Fruit fly (Drosophila melanogaster) whole organism, embryonic: ENCODE data around the gene CG5861.

ENCODE experiments used
- Awh ChIP-seq: fragments of 200-800 bp; sonication (Bioruptor generic); IDR thresholded peaks from 2 replicates; pipeline ENCODE4, ENCODE4 v1.3.6; 2022; ENCODE audit warnings: missing biosample characterization, missing genetic modification characterization
- BEAF-32 ChIP-seq: fragments of 200-800 bp; sonication (Bioruptor generic); optimal IDR thresholded peaks from 3 replicates; lab custom pipeline; 2017; ENCODE audit warnings: missing biosample characterization, missing genetic modification characterization, mild to moderate bottlenecking, moderate library complexity, missing genetic modification reagents
- CG10274 ChIP-seq: fragments of 200-800 bp; sonication (Bioruptor generic); optimal IDR thresholded peaks from 3 replicates; lab custom pipeline; 2017; ENCODE audit warnings: missing biosample characterization, mild to moderate bottlenecking, missing genetic modification characterization
- CG10366 ChIP-seq: fragments of 200-800 bp; sonication (Bioruptor generic); IDR thresholded peaks from 2 replicates; pipeline ENCODE4 v1.3.6; 2022; ENCODE audit warnings: missing biosample characterization, missing genetic modification characterization
- CG10462 ChIP-seq: fragments of 200-800 bp; sonication (Bioruptor generic); optimal IDR thresholded peaks from 2 replicates; lab custom pipeline; 2016; ENCODE audit warnings: missing biosample characterization, missing genetic modification characterization
- CG10654 ChIP-seq: fragments of 200-800 bp; sonication (Bioruptor generic); optimal IDR thresholded peaks from 2 replicates; lab custom pipeline; 2016; ENCODE audit warnings: missing biosample characterization, missing genetic modification characterization
- CG11696 ChIP-seq: fragments of 200-800 bp; sonication (Bioruptor generic); IDR thresholded peaks from 2 replicates; pipeline ENCODE4 v1.3.6; 2022; ENCODE audit warnings: missing biosample characterization, missing genetic modification characterization
- CG12155 ChIP-seq: fragments of 200-800 bp; sonication (Bioruptor generic); optimal IDR thresholded peaks from 3 replicates; lab custom pipeline; 2016; ENCODE audit warnings: missing biosample characterization, missing genetic modification characterization
- CG12236 ChIP-seq: fragments of 200-800 bp; sonication (Bioruptor generic); optimal IDR thresholded peaks from 2 replicates; lab custom pipeline; 2016; ENCODE audit warnings: missing biosample characterization, missing genetic modification characterization
- CG13424 ChIP-seq: fragments of 200-800 bp; sonication (Bioruptor generic); optimal IDR thresholded peaks from 2 replicates; lab custom pipeline; 2019; ENCODE audit warnings: missing biosample characterization, mild to moderate bottlenecking, missing genetic modification characterization, moderate library complexity
- CG15514 ChIP-seq: fragments of 200-800 bp; sonication (Bioruptor generic); optimal IDR thresholded peaks from 3 replicates; lab custom pipeline; 2017; ENCODE audit warnings: missing biosample characterization, missing genetic modification characterization, mild to moderate bottlenecking, moderate library complexity, missing genetic modification reagents
- CG15601 ChIP-seq: fragments of 200-800 bp; sonication (Bioruptor generic); optimal IDR thresholded peaks from 3 replicates; lab custom pipeline; 2019; ENCODE audit warnings: missing biosample characterization, mild to moderate bottlenecking, missing genetic modification characterization, moderate library complexity
- CG17912 ChIP-seq: fragments of 200-800 bp; sonication (Bioruptor generic); optimal IDR thresholded peaks from 2 replicates; lab custom pipeline; 2018; ENCODE audit warnings: missing biosample characterization, mild to moderate bottlenecking, missing genetic modification characterization
- CG18011 ChIP-seq: fragments of 200-800 bp; sonication (Bioruptor generic); optimal IDR thresholded peaks from 2 replicates; lab custom pipeline; 2017; ENCODE audit warnings: missing biosample characterization, missing genetic modification characterization, mild to moderate bottlenecking, moderate library complexity, missing genotype
- CG18262 ChIP-seq: fragments of 200-800 bp; optimal IDR thresholded peaks from 3 replicates; lab custom pipeline; 2019; ENCODE audit warnings: missing biosample characterization, mild to moderate bottlenecking, missing genetic modification characterization, moderate library complexity
- CG18476 ChIP-seq: fragments of 200-800 bp; sonication (Bioruptor generic); optimal IDR thresholded peaks from 2 replicates; lab custom pipeline; 2016; ENCODE audit warnings: missing biosample characterization, mild to moderate bottlenecking, missing genetic modification characterization
- CG2120 ChIP-seq: fragments of 200-800 bp; sonication (Bioruptor generic); optimal IDR thresholded peaks from 3 replicates; lab custom pipeline; 2016; ENCODE audit warnings: missing biosample characterization, missing genetic modification characterization
- CG2129 ChIP-seq: fragments of 200-800 bp; sonication (Bioruptor generic); IDR thresholded peaks from 2 replicates; pipeline ENCODE4 v1.3.6; 2022; ENCODE audit warnings: missing biosample characterization, missing genetic modification characterization; ENCODE audit not compliant: partially characterized antibody
- CG2678 ChIP-seq: fragments of 200-800 bp; sonication (Bioruptor generic); optimal IDR thresholded peaks from 3 replicates; lab custom pipeline; 2019; ENCODE audit warnings: missing biosample characterization, mild to moderate bottlenecking, missing genetic modification characterization, moderate library complexity
- CG31441 ChIP-seq: fragments of 200-800 bp; sonication (Bioruptor generic); IDR thresholded peaks from 2 replicates; pipeline ENCODE4 v1.3.6; 2022; ENCODE audit warnings: missing biosample characterization, missing genetic modification characterization
- CG4424 ChIP-seq: fragments of 200-800 bp; sonication (Bioruptor generic); optimal IDR thresholded peaks from 3 replicates; lab custom pipeline; 2016; ENCODE audit warnings: missing biosample characterization, missing genetic modification characterization
- CG6765 ChIP-seq: fragments of 200-800 bp; sonication (Bioruptor generic); optimal IDR thresholded peaks from 3 replicates; lab custom pipeline; 2017; ENCODE audit warnings: missing biosample characterization, mild to moderate bottlenecking, missing genetic modification characterization
- CG8359 ChIP-seq: fragments of 200-800 bp; sonication (Bioruptor generic); optimal IDR thresholded peaks from 2 replicates; lab custom pipeline; 2017; ENCODE audit warnings: missing biosample characterization, mild to moderate bottlenecking, missing genetic modification characterization, borderline replicate concordance
- CG9727 ChIP-seq: fragments of 200-800 bp; sonication (Bioruptor generic); optimal IDR thresholded peaks from 3 replicates; lab custom pipeline; 2017; ENCODE audit warnings: missing biosample characterization, mild to moderate bottlenecking, missing genetic modification characterization
- Dbx ChIP-seq: fragments of 200-800 bp; sonication (Bioruptor generic); IDR thresholded peaks from 3 replicates; pipeline ENCODE4 v1.3.6; 2022; ENCODE audit warnings: missing biosample characterization, missing genetic modification characterization
- E2f2 ChIP-seq: fragments of 200-800 bp; sonication (Bioruptor generic); IDR thresholded peaks from 2 replicates; pipeline ENCODE4 v1.3.6; 2022; ENCODE audit warnings: missing biosample characterization, missing genetic modification characterization
- Lhr ChIP-seq: fragments of 200-800 bp; sonication (Bioruptor generic); optimal IDR thresholded peaks from 3 replicates; lab custom pipeline; 2017; ENCODE audit warnings: mild to moderate bottlenecking, missing biosample characterization, missing genetic modification reagents, missing genetic modification characterization
- Sin3A ChIP-seq: fragments of >200 bp; optimal IDR thresholded peaks from 2 replicates; lab custom pipeline; 2018
- bab2 ChIP-seq: fragments of 200-800 bp; sonication (Bioruptor generic); optimal IDR thresholded peaks from 2 replicates; lab custom pipeline; 2016; ENCODE audit warnings: missing biosample characterization, missing genetic modification characterization
- chn ChIP-seq: fragments of 200-800 bp; sonication (Bioruptor generic); optimal IDR thresholded peaks from 2 replicates; lab custom pipeline; 2016; ENCODE audit warnings: missing biosample characterization, missing genetic modification characterization
- dmrt11E ChIP-seq: fragments of 200-800 bp; sonication (Bioruptor generic); optimal IDR thresholded peaks from 3 replicates; lab custom pipeline; 2018; ENCODE audit warnings: missing biosample characterization, mild to moderate bottlenecking, missing genetic modification characterization, moderate library complexity
- emc ChIP-seq: fragments of 200-800 bp; sonication (Bioruptor generic); optimal IDR thresholded peaks from 2 replicates; lab custom pipeline; 2016; ENCODE audit warnings: missing biosample characterization, missing genetic modification characterization
- ems ChIP-seq: fragments of 200-800 bp; sonication (Bioruptor generic); optimal IDR thresholded peaks from 3 replicates; lab custom pipeline; 2016; ENCODE audit warnings: missing biosample characterization, missing genetic modification characterization
- fd3F ChIP-seq: fragments of 200-800 bp; sonication (Bioruptor generic); optimal IDR thresholded peaks from 2 replicates; lab custom pipeline; 2018; ENCODE audit warnings: missing biosample characterization, mild to moderate bottlenecking, missing genetic modification characterization, moderate library complexity
- grn ChIP-seq: fragments of 200-800 bp; sonication (Bioruptor generic); optimal IDR thresholded peaks from 3 replicates; lab custom pipeline; 2017; ENCODE audit warnings: missing biosample characterization, missing genetic modification characterization
- gro ChIP-seq: fragments of 200-800 bp; sonication (Bioruptor generic); optimal IDR thresholded peaks from 2 replicates; lab custom pipeline; 2016; ENCODE audit warnings: missing biosample characterization, missing genetic modification characterization
- jing ChIP-seq: fragments of 200-800 bp; sonication (Bioruptor generic); optimal IDR thresholded peaks from 2 replicates; lab custom pipeline; 2018; ENCODE audit warnings: missing biosample characterization, mild to moderate bottlenecking, missing genetic modification characterization
- kay ChIP-seq: fragments of 200-800 bp; sonication (Bioruptor generic); optimal IDR thresholded peaks from 2 replicates; lab custom pipeline; 2016; ENCODE audit warnings: missing biosample characterization, missing genetic modification characterization
- knrl ChIP-seq: fragments of 200-800 bp; sonication (Bioruptor generic); IDR thresholded peaks from 3 replicates; pipeline ENCODE4 v1.3.6; 2022; ENCODE audit warnings: missing biosample characterization, missing genetic modification characterization; ENCODE audit not compliant: partially characterized antibody
- luna ChIP-seq: fragments of 200-800 bp; sonication (Bioruptor generic); optimal IDR thresholded peaks from 2 replicates; lab custom pipeline; 2016; ENCODE audit warnings: missing biosample characterization, missing genetic modification characterization
- ro ChIP-seq: fragments of 200-800 bp; sonication (Bioruptor generic); IDR thresholded peaks from 2 replicates; pipeline ENCODE4 v1.3.6; 2022; ENCODE audit warnings: missing biosample characterization, missing genetic modification characterization
- sc ChIP-seq, 3 experiments: fragments of >200 bp in 2 of 3; fragments of 200-800 bp in 1 of 3; sonication (Bioruptor generic) in 1 of 3; optimal IDR thresholded peaks; 2 replicates in 2 of 3; 3 replicates in 1 of 3; lab custom pipeline; 2017; ENCODE audit warnings: mild to moderate bottlenecking in 1 of 3, missing biosample characterization in 1 of 3, missing genetic modification characterization in 1 of 3, missing genetic modification reagents in 1 of 3
- sr ChIP-seq: fragments of 200-800 bp; sonication (Bioruptor generic); IDR thresholded peaks from 3 replicates; pipeline ENCODE4 v1.3.6; 2022; ENCODE audit warnings: missing biosample characterization, missing genetic modification characterization
- stc ChIP-seq: fragments of 200-800 bp; sonication (Bioruptor generic); IDR thresholded peaks from 2 replicates; pipeline ENCODE4 v1.3.6; 2022; ENCODE audit warnings: missing biosample characterization, missing genetic modification characterization
- sug ChIP-seq: fragments of 200-800 bp; optimal IDR thresholded peaks from 2 replicates; lab custom pipeline; 2019; ENCODE audit warnings: missing biosample characterization, mild to moderate bottlenecking, missing genetic modification characterization, moderate library complexity
- trem ChIP-seq: fragments of 200-800 bp; optimal IDR thresholded peaks from 3 replicates; lab custom pipeline; 2019; ENCODE audit warnings: missing biosample characterization, mild to moderate bottlenecking, missing genetic modification characterization, moderate library complexity
- ttk ChIP-seq: fragments of 200-800 bp; sonication (Bioruptor generic); IDR thresholded peaks from 2 replicates; pipeline ENCODE4 v2.1.2; 2022; ENCODE audit warnings: missing biosample characterization, missing genetic modification characterization
- unpg ChIP-seq: fragments of 200-800 bp; sonication (Bioruptor generic); optimal IDR thresholded peaks from 3 replicates; lab custom pipeline; 2018; ENCODE audit warnings: missing biosample characterization, mild to moderate bottlenecking, missing genetic modification characterization, moderate library complexity
- wek ChIP-seq: fragments of 200-800 bp; sonication (Bioruptor generic); optimal IDR thresholded peaks from 3 replicates; lab custom pipeline; 2018; ENCODE audit warnings: missing biosample characterization, mild to moderate bottlenecking, missing genetic modification characterization, moderate library complexity
- yki ChIP-seq: fragments of >200 bp; optimal IDR thresholded peaks from 3 replicates; lab custom pipeline; 2018

CG5861 gene

DNA sequence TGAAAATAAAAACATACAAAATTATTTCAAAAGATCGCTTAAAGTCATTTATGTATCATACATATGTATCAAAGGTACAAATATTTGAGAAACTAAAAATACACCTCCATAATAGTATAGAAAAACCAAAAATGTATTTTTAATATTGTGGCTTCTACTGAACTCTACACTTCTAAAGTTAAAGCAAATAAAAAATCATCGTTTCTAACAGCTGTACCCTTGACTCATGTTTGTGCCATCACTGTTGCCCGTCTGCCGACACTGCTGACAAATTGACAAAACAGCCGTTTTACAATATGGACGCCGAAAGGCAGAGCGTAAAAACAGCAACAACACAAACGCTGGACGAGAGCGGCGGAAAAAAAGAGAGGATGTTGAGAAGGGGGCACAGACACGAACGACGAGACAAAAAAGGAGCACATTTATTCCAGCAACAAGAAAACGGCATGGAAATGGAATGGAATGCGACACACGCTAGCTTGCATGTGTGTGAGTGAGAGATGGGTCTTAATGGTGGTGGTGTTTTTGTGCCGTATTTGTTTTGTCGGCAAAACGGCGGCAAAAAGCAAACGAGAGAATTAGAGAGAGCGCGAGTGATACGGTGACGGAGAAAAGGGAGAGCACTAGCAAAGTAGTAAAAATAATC, 20.6 kb downstream of the CG5861 start (continued):
- TF ChIP-seq CG31441 (GFP tag; lab: Robert Waterston, UW) (no peak), CG10654 (GFP tag; lab: Kevin White, UChicago) (peak; percentile 75), Lhr (GFP tag; lab: Kevin White, UChicago) (peak; percentile 25), CG12236 (GFP tag; lab: Kevin White, UChicago) (peak; percentile 15), Dbx (GFP tag; lab: Robert Waterston, UW) (no peak), dmrt11E (peak; percentile 81), Awh (GFP tag; lab: Robert Waterston, UW) (no peak), CG11696 (GFP tag; lab: Robert Waterston, UW) (no peak), grn (no peak), BEAF-32 (GFP tag; lab: Kevin White, UChicago) (peak; percentile 49), knrl (GFP tag; lab: Robert Waterston, UW) (no peak), luna (GFP tag; lab: Kevin White, UChicago) (no peak), CG9727 (GFP tag; lab: Kevin White, UChicago) (peak; percentile 86), yki (lab: Kevin White, UChicago) (no peak), CG12155 (GFP tag; lab: Kevin White, UChicago) (peak; percentile 77), CG10462 (GFP tag; lab: Kevin White, UChicago) (peak; percentile 71), kay (no peak), sr (GFP tag; lab: Robert Waterston, UW) (no peak), CG18262 (tag; lab: Kevin White, UChicago) (peak; percentile 91), CG10366 (GFP tag; lab: Robert Waterston, UW) (no peak), sug (tag; lab: Kevin White, UChicago) (peak; percentile 50), CG17912 (GFP tag; lab: Kevin White, UChicago) (peak; percentile 40), sc (optimal IDR thresholded peaks at IDR 0.05; lab: Kevin White, UChicago) (no peak), sc (GFP tag; optimal IDR thresholded peaks at IDR 0.05; lab: Kevin White, UChicago) (peak; percentile 68), wek (GFP tag; lab: Kevin White, UChicago) (no peak), CG2678 (peak; percentile 91), ro (GFP tag; lab: Robert Waterston, UW) (no peak), CG13424 (tag; lab: Kevin White, UChicago) (peak; percentile 82), CG4424 (peak; percentile 85), CG15601 (tag; lab: Kevin White, UChicago) (peak; percentile 68), CG18476 (GFP tag; lab: Kevin White, UChicago) (peak; percentile 78), E2f2 (no peak), CG2120 (GFP tag; lab: Kevin White, UChicago) (peak; percentile 94), bab2 (peak; percentile 84), ttk (GFP tag; lab: Robert Waterston, UW) (no peak), chn (GFP tag; lab: Kevin White, UChicago) (peak; percentile 68), CG15514 (GFP tag; lab: Kevin White, UChicago) (peak; percentile 83), CG2129 (GFP tag; lab: Robert Waterston, UW) (no peak), jing (GFP tag; lab: Kevin White, UChicago) (peak; percentile 38), Sin3A (no peak), CG10274 (peak; percentile 75), CG8359 (GFP tag; lab: Kevin White, UChicago) (peak; percentile 77), CG18011 (GFP tag; lab: Kevin White, UChicago) (peak; percentile 73), CG6765 (GFP tag; lab: Kevin White, UChicago) (peak; percentile 81), fd3F (GFP tag; lab: Kevin White, UChicago) (peak; percentile 76), trem (tag; lab: Kevin White, UChicago) (peak; percentile 79), stc (GFP tag; lab: Robert Waterston, UW) (no peak), unpg (GFP tag; lab: Kevin White, UChicago) (peak; percentile 89), gro (GFP tag; lab: Kevin White, UChicago) (peak; percentile 69), emc (peak; percentile 61), ems (GFP tag; lab: Kevin White, UChicago) (peak; percentile 21)
